Worm (Caenorhabditis elegans) whole organism, midembryonic: ENCODE measurements around the gene hen-1.

Source experiments
- cog-1 ChIP-seq: sonication (generic microtip); optimal IDR thresholded peaks from 2 replicates; lab custom pipeline; 2016; ENCODE audit warnings: missing genetic modification characterization, missing compliant biosample characterization
- flt-1 ChIP-seq: fragments of 200-800 bp; sonication (Bioruptor generic); IDR thresholded peaks from 2 replicates; pipeline ENCODE4 v1.3.6; 2022; ENCODE audit warnings: missing genetic modification characterization, missing compliant biosample characterization
- klf-2 ChIP-seq: fragments of 200-800 bp; sonication (Bioruptor generic); conservative IDR thresholded peaks from 2 replicates; pipeline ENCODE4 v1.3.6; 2022; ENCODE audit warnings: missing genetic modification reagents, missing genetic modification characterization, missing compliant biosample characterization
- ref-1 ChIP-seq: fragments of 200-800 bp; sonication (Bioruptor generic); conservative IDR thresholded peaks from 2 replicates; pipeline ENCODE4 v1.3.6; 2022; ENCODE audit warnings: missing genetic modification reagents, missing genetic modification characterization, missing compliant biosample characterization
- tab-1 ChIP-seq: fragments of 200-800 bp; sonication (Bioruptor generic); IDR thresholded peaks from 2 replicates; pipeline ENCODE4 v1.3.6; 2022; ENCODE audit warnings: missing genetic modification characterization, missing compliant biosample characterization
- ztf-29 ChIP-seq: fragments of 200-800 bp; sonication (Bioruptor generic); IDR thresholded peaks from 2 replicates; pipeline ENCODE4 v1.3.6; 2022; ENCODE audit warnings: missing genetic modification reagents, missing genetic modification characterization, missing compliant biosample characterization

DNA sequence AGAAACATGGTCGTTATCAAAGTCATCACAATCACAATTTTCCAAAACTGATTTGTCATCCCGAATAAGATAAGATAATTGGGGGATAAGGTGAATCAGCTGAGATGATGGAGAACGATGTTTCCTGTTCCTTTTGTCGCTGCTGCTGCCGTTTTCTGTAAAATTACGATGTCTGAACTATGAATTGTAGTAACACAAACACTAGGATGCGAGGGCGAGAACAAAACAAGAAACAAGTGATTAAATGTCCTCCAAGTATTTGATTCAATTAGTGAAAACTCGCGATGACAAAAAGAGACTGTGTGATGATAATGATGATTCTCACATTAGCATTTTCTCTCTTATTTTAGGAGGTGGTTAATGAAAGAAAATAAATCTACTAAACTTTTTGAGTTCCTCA, 39.1 kb upstream of the hen-1 start, which contains the start of gene C54D1.7:
- no peak for TF ChIP-seq ztf-29 (GFP tag; lab: Robert Waterston, UW)
- no peak for TF ChIP-seq ref-1 (GFP tag; lab: Robert Waterston, UW)
- no peak for TF ChIP-seq klf-2 (GFP tag; lab: Robert Waterston, UW)
- no peak for TF ChIP-seq flt-1 (GFP tag; lab: Robert Waterston, UW)
- TF ChIP-seq tab-1 (GFP tag; lab: Robert Waterston, UW) = no peak
- no peak for TF ChIP-seq cog-1 (tag; lab: Kevin White, UChicago)
